Worm (Caenorhabditis elegans) whole organism, late embryonic: Measurements from ENCODE around the gene mpst-2.

Experiments used
- C08G9.2 ChIP-seq: sonication (generic microtip); optimal IDR thresholded peaks from 2 replicates; lab custom pipeline; 2016; ENCODE audit warnings: mild to moderate bottlenecking, missing genetic modification characterization, moderate library complexity, missing compliant biosample characterization
- K02D7.2 ChIP-seq: sonication (generic microtip); optimal IDR thresholded peaks from 2 replicates; lab custom pipeline; 2017; ENCODE audit warnings: mild to moderate bottlenecking, missing genetic modification characterization, missing compliant biosample characterization
- dmd-4 ChIP-seq: sonication (generic microtip); optimal IDR thresholded peaks from 2 replicates; lab custom pipeline; 2016; ENCODE audit warnings: borderline replicate concordance, missing genetic modification characterization, missing compliant biosample characterization
- fkh-10 ChIP-seq: fragments of 150-350 bp; optimal IDR thresholded peaks from 2 replicates; lab custom pipeline; 2014; ENCODE audit warnings: missing biosample characterization, missing genetic modification reagents, missing genetic modification characterization
- nhr-11 ChIP-seq: fragments of 150-350 bp; optimal IDR thresholded peaks from 2 replicates; lab custom pipeline; 2014; ENCODE audit warnings: missing biosample characterization, missing genetic modification characterization
- npax-4 ChIP-seq: sonication (generic microtip); optimal IDR thresholded peaks from 2 replicates; lab custom pipeline; 2016; ENCODE audit warnings: missing genetic modification characterization, missing compliant biosample characterization
- pha-4 ChIP-seq: fragments of 150-350 bp; optimal IDR thresholded peaks from 2 replicates; lab custom pipeline; 2018; ENCODE audit warnings: missing biosample characterization, missing genetic modification reagents, missing genetic modification characterization
- pqm-1 ChIP-seq: sonication (generic microtip); optimal IDR thresholded peaks from 2 replicates; lab custom pipeline; 2016; ENCODE audit warnings: missing genetic modification characterization, missing compliant biosample characterization
- rnt-1 ChIP-seq: sonication (generic microtip); optimal IDR thresholded peaks from 2 replicates; lab custom pipeline; 2016; ENCODE audit warnings: missing genetic modification characterization, missing compliant biosample characterization
- sox-4 ChIP-seq: sonication (generic microtip); optimal IDR thresholded peaks from 2 replicates; lab custom pipeline; 2017; ENCODE audit warnings: mild to moderate bottlenecking, missing genetic modification characterization, inconsistent platforms, missing compliant biosample characterization

ce11 chrV:14877242-14877819 is 15.9 kb downstream of the mpst-2 start:
- TF ChIP-seq fkh-10 (no peak), rnt-1 (no peak), C08G9.2 (tag; lab: Kevin White, UChicago) (no peak), K02D7.2 (no peak), sox-4 (tag; lab: Kevin White, UChicago) (no peak), npax-4 (tag; lab: Kevin White, UChicago) (no peak), pha-4 (no peak), nhr-11 (tag; lab: Kevin White, UChicago) (no peak), pqm-1 (tag; lab: Kevin White, UChicago) (no peak), dmd-4 (tag; lab: Kevin White, UChicago) (no peak)
